Fruit fly (Drosophila melanogaster) Kc167 (cell line): ENCODE measurements around the gene CG33258.

ENCODE experiments used
- Sin3A ChIP-seq: fragments of >200 bp; optimal IDR thresholded peaks from 2 replicates; lab custom pipeline; 2018; ENCODE audit warnings: missing external identifiers
- h ChIP-seq: fragments of >200 bp; optimal IDR thresholded peaks from 3 replicates; lab custom pipeline; 2018; ENCODE audit warnings: missing external identifiers
- psq ChIP-seq: fragments of >200 bp; optimal IDR thresholded peaks from 2 replicates; lab custom pipeline; 2017; ENCODE audit warnings: missing external identifiers
- ttk ChIP-seq: sonication (Bioruptor generic); optimal IDR thresholded peaks from 2 replicates; lab custom pipeline; 2017; ENCODE audit warnings: missing external identifiers

dm6 chr3L:16113003-16113606, 30.8 kb downstream of the CG33258 start, which contains the start of gene Taf4:
- no peak for TF ChIP-seq psq (lab: Kevin White, UChicago)
- no peak for TF ChIP-seq h (lab: Kevin White, UChicago)
- no peak for TF ChIP-seq ttk (lab: Kevin White, UChicago)
- TF ChIP-seq Sin3A (lab: Kevin White, UChicago): no peak
